Fruit fly (Drosophila melanogaster) whole organism, embryonic: ENCODE data around the gene grim.
A peak's percentile ranks its signal among the peaks of the same experiment; 100 is the strongest.

ENCODE experiments used
- Bteb2 ChIP-seq: fragments of 200-800 bp; sonication (Bioruptor generic); optimal IDR thresholded peaks from 2 replicates; lab custom pipeline; 2016; ENCODE audit warnings: missing biosample characterization, missing genetic modification characterization
- CG10274 ChIP-seq: fragments of 200-800 bp; sonication (Bioruptor generic); optimal IDR thresholded peaks from 3 replicates; lab custom pipeline; 2017; ENCODE audit warnings: missing biosample characterization, mild to moderate bottlenecking, missing genetic modification characterization
- CG10462 ChIP-seq: fragments of 200-800 bp; sonication (Bioruptor generic); optimal IDR thresholded peaks from 2 replicates; lab custom pipeline; 2016; ENCODE audit warnings: missing biosample characterization, missing genetic modification characterization
- CG10959 ChIP-seq: fragments of 200-800 bp; sonication (Bioruptor generic); IDR thresholded peaks from 2 replicates; pipeline ENCODE4 v1.3.6; 2022; ENCODE audit warnings: missing biosample characterization, missing genetic modification characterization
- CG11093 ChIP-seq: fragments of 200-800 bp; sonication (Bioruptor generic); IDR thresholded peaks from 3 replicates; pipeline ENCODE4 v1.3.6; 2022; ENCODE audit warnings: missing biosample characterization, missing genetic modification characterization
- CG11504 ChIP-seq: fragments of 200-800 bp; sonication (Bioruptor generic); optimal IDR thresholded peaks from 3 replicates; lab custom pipeline; 2019; ENCODE audit warnings: missing biosample characterization, mild to moderate bottlenecking, missing genetic modification characterization, moderate library complexity
- CG1233 ChIP-seq: fragments of 200-800 bp; sonication (Bioruptor generic); optimal IDR thresholded peaks from 4 replicates; lab custom pipeline; 2018; ENCODE audit warnings: missing biosample characterization, mild to moderate bottlenecking, missing genetic modification characterization
- CG13296 ChIP-seq: fragments of 200-800 bp; sonication (Bioruptor generic); optimal IDR thresholded peaks from 3 replicates; lab custom pipeline; 2018; ENCODE audit warnings: missing biosample characterization, mild to moderate bottlenecking, missing genetic modification characterization
- CG13424 ChIP-seq: fragments of 200-800 bp; sonication (Bioruptor generic); optimal IDR thresholded peaks from 2 replicates; lab custom pipeline; 2019; ENCODE audit warnings: missing biosample characterization, mild to moderate bottlenecking, missing genetic modification characterization, moderate library complexity
- CG1647 ChIP-seq: fragments of 200-800 bp; sonication (Bioruptor generic); optimal IDR thresholded peaks from 3 replicates; lab custom pipeline; 2016; ENCODE audit warnings: missing biosample characterization, missing genetic modification characterization
- CG18011 ChIP-seq: fragments of 200-800 bp; sonication (Bioruptor generic); optimal IDR thresholded peaks from 2 replicates; lab custom pipeline; 2017; ENCODE audit warnings: missing biosample characterization, missing genetic modification characterization, mild to moderate bottlenecking, moderate library complexity, missing genotype
- CG18764 ChIP-seq: fragments of 200-800 bp; sonication (Bioruptor generic); optimal IDR thresholded peaks from 3 replicates; lab custom pipeline; 2016; ENCODE audit warnings: missing biosample characterization, missing genetic modification characterization
- CG2199 ChIP-seq: fragments of 200-800 bp; sonication (Bioruptor generic); IDR thresholded peaks from 3 replicates; pipeline ENCODE4 v1.3.6; 2022; ENCODE audit warnings: missing biosample characterization, missing genetic modification characterization
- CG30431 ChIP-seq: fragments of 200-800 bp; sonication (Bioruptor generic); optimal IDR thresholded peaks from 2 replicates; lab custom pipeline; 2017; ENCODE audit warnings: missing biosample characterization, missing genetic modification characterization
- CG3163 ChIP-seq: fragments of 200-800 bp; sonication (Bioruptor generic); optimal IDR thresholded peaks from 3 replicates; lab custom pipeline; 2016; ENCODE audit warnings: missing biosample characterization, missing genetic modification characterization
- CG33557 ChIP-seq: fragments of 200-800 bp; sonication (Bioruptor generic); optimal IDR thresholded peaks from 2 replicates; lab custom pipeline; 2019; ENCODE audit warnings: missing biosample characterization, mild to moderate bottlenecking, missing genetic modification characterization, moderate library complexity
- CG3847 ChIP-seq: fragments of 200-800 bp; sonication (Bioruptor generic); IDR thresholded peaks from 2 replicates; pipeline ENCODE4 v1.3.6; 2022; ENCODE audit warnings: missing biosample characterization, missing genetic modification characterization
- CG4360 ChIP-seq: fragments of 200-800 bp; sonication (Bioruptor generic); IDR thresholded peaks from 2 replicates; pipeline ENCODE4 v1.3.6; 2022; ENCODE audit warnings: missing biosample characterization, missing genetic modification characterization
- CG7786 ChIP-seq: fragments of 200-800 bp; sonication (Bioruptor generic); optimal IDR thresholded peaks from 2 replicates; lab custom pipeline; 2016; ENCODE audit warnings: missing biosample characterization, missing genetic modification characterization
- D ChIP-seq, 2 experiments: fragments of 200-800 bp in 1 of 2; fragments of >200 bp in 1 of 2; sonication (Bioruptor generic) in 1 of 2; optimal IDR thresholded peaks; 2 replicates in 1 of 2; 3 replicates in 1 of 2; lab custom pipeline; 2017; ENCODE audit warnings: mild to moderate bottlenecking in 1 of 2, missing biosample characterization in 1 of 2, missing genetic modification characterization in 1 of 2, missing genetic modification reagents in 1 of 2
- E2f1 ChIP-seq: fragments of 200-800 bp; sonication (Bioruptor generic); IDR thresholded peaks from 2 replicates; pipeline ENCODE4 v1.3.6; 2022; ENCODE audit warnings: missing biosample characterization, missing genetic modification characterization
- HLH3B ChIP-seq: fragments of 200-800 bp; sonication (Bioruptor generic); IDR thresholded peaks from 2 replicates; pipeline ENCODE4 v1.3.6; 2022; ENCODE audit warnings: missing biosample characterization, missing genetic modification characterization
- Hmr ChIP-seq: fragments of 200-800 bp; sonication (Bioruptor generic); optimal IDR thresholded peaks from 3 replicates; lab custom pipeline; 2017; ENCODE audit warnings: mild to moderate bottlenecking, missing biosample characterization, missing genetic modification reagents, missing genetic modification characterization
- Hr39 ChIP-seq: fragments of >200 bp; optimal IDR thresholded peaks from 2 replicates; lab custom pipeline; 2017
- Lim3 ChIP-seq: fragments of 200-800 bp; sonication (Bioruptor generic); IDR thresholded peaks from 2 replicates; pipeline ENCODE4 v1.3.6; 2022; ENCODE audit warnings: missing biosample characterization, missing genetic modification characterization
- MTF-1 ChIP-seq: fragments of 200-800 bp; sonication (Bioruptor generic); optimal IDR thresholded peaks from 2 replicates; lab custom pipeline; 2018; ENCODE audit warnings: missing biosample characterization, mild to moderate bottlenecking, missing genetic modification characterization, borderline replicate concordance
- Meics ChIP-seq: fragments of 200-800 bp; sonication (Bioruptor generic); optimal IDR thresholded peaks from 2 replicates; lab custom pipeline; 2017; ENCODE audit warnings: missing biosample characterization, mild to moderate bottlenecking, missing genetic modification characterization
- NC2α ChIP-seq: fragments of 200-800 bp; sonication (Bioruptor generic); optimal IDR thresholded peaks from 2 replicates; lab custom pipeline; 2016; ENCODE audit warnings: missing biosample characterization, missing genetic modification characterization
- Oli ChIP-seq: fragments of 200-800 bp; sonication (Bioruptor generic); optimal IDR thresholded peaks from 2 replicates; lab custom pipeline; 2018; ENCODE audit warnings: missing biosample characterization, mild to moderate bottlenecking, missing genetic modification characterization, moderate library complexity
- Ptx1 ChIP-seq: fragments of 200-800 bp; sonication (Bioruptor generic); IDR thresholded peaks from 2 replicates; pipeline ENCODE4 v1.3.6; 2022; ENCODE audit warnings: missing biosample characterization, missing genetic modification characterization
- Stat92E ChIP-seq, 3 experiments: fragments of >200 bp in 2 of 3; fragments of 200-800 bp in 1 of 3; sonication (Bioruptor generic) in 1 of 3; optimal IDR thresholded peaks; 2 replicates each; lab custom pipeline; 2017 to 2019; ENCODE audit warnings: missing biosample characterization in 3 of 3, missing genetic modification characterization in 3 of 3, mild to moderate bottlenecking in 1 of 3, moderate library complexity in 1 of 3
- Tbp ChIP-seq: fragments of >200 bp; optimal IDR thresholded peaks from 2 replicates; lab custom pipeline; 2018; ENCODE audit warnings: missing biosample characterization, missing genetic modification characterization
- Trl ChIP-seq, 3 experiments: fragments of >200 bp in 2 of 3; fragments of 200-800 bp in 1 of 3; sonication (Bioruptor generic) in 1 of 3; optimal IDR thresholded peaks; 2 replicates in 1 of 3; 3 replicates in 2 of 3; lab custom pipeline; 2016 to 2017; ENCODE audit warnings: missing biosample characterization in 1 of 3, missing genetic modification characterization in 1 of 3
- ac ChIP-seq: fragments of 200-800 bp; sonication (Bioruptor generic); optimal IDR thresholded peaks from 3 replicates; lab custom pipeline; 2017; ENCODE audit warnings: missing biosample characterization, mild to moderate bottlenecking, missing genetic modification characterization
- bab2 ChIP-seq: fragments of 200-800 bp; sonication (Bioruptor generic); optimal IDR thresholded peaks from 2 replicates; lab custom pipeline; 2016; ENCODE audit warnings: missing biosample characterization, missing genetic modification characterization
- bowl ChIP-seq: fragments of 200-800 bp; sonication (Bioruptor generic); IDR thresholded peaks from 2 replicates; pipeline ENCODE4 v1.3.6; 2022; ENCODE audit warnings: missing biosample characterization, missing genetic modification characterization
- en ChIP-seq: fragments of 200-800 bp; sonication (Bioruptor generic); optimal IDR thresholded peaks from 2 replicates; lab custom pipeline; 2016; ENCODE audit warnings: missing biosample characterization, missing genetic modification characterization
- gcm ChIP-seq: fragments of 200-800 bp; sonication (Bioruptor generic); optimal IDR thresholded peaks from 2 replicates; lab custom pipeline; 2019; ENCODE audit warnings: missing biosample characterization, mild to moderate bottlenecking, missing genetic modification characterization, moderate library complexity
- gsb ChIP-seq: fragments of 200-800 bp; sonication (Bioruptor generic); IDR thresholded peaks from 2 replicates; pipeline ENCODE4 v1.3.6; 2022; ENCODE audit warnings: missing biosample characterization, missing genetic modification characterization
- hkb ChIP-seq, 2 experiments: fragments of 200-800 bp in 1 of 2; fragments of >200 bp in 1 of 2; sonication (Bioruptor generic) in 1 of 2; IDR thresholded peaks in 1 of 2; optimal IDR thresholded peaks in 1 of 2; 2 replicates each; pipeline versions ENCODE4 v1.3.6 to Lab custom; 2017 to 2022; ENCODE audit warnings: missing biosample characterization in 1 of 2, missing genetic modification characterization in 1 of 2
- ind ChIP-seq: fragments of 200-800 bp; sonication (Bioruptor generic); optimal IDR thresholded peaks from 3 replicates; lab custom pipeline; 2016; ENCODE audit warnings: missing biosample characterization, missing genetic modification characterization
- pb ChIP-seq: fragments of 200-800 bp; sonication (Bioruptor generic); optimal IDR thresholded peaks from 3 replicates; lab custom pipeline; 2016; ENCODE audit warnings: missing biosample characterization, missing genetic modification characterization
- peb ChIP-seq: fragments of 200-800 bp; sonication (Bioruptor generic); IDR thresholded peaks from 2 replicates; pipeline ENCODE4 v1.3.6; 2022; ENCODE audit warnings: missing biosample characterization, missing genetic modification characterization
- pnt ChIP-seq: fragments of 200-800 bp; sonication (Bioruptor generic); optimal IDR thresholded peaks from 3 replicates; lab custom pipeline; 2016; ENCODE audit warnings: missing biosample characterization, missing genetic modification characterization
- row ChIP-seq: fragments of 200-800 bp; sonication (Bioruptor generic); IDR thresholded peaks from 3 replicates; pipeline ENCODE4 v1.3.6; 2022; ENCODE audit warnings: missing biosample characterization, missing genetic modification characterization
- sqz ChIP-seq: fragments of 200-800 bp; sonication (Bioruptor generic); optimal IDR thresholded peaks from 3 replicates; lab custom pipeline; 2018; ENCODE audit warnings: missing biosample characterization, mild to moderate bottlenecking, missing genetic modification characterization
- stwl ChIP-seq: fragments of 200-800 bp; sonication (Bioruptor generic); optimal IDR thresholded peaks from 3 replicates; lab custom pipeline; 2018; ENCODE audit warnings: missing biosample characterization, mild to moderate bottlenecking, missing genetic modification characterization, moderate library complexity
- ttk ChIP-seq: fragments of 200-800 bp; sonication (Bioruptor generic); IDR thresholded peaks from 2 replicates; pipeline ENCODE4 v2.1.2; 2022; ENCODE audit warnings: missing biosample characterization, missing genetic modification characterization
- unpg ChIP-seq: fragments of 200-800 bp; sonication (Bioruptor generic); optimal IDR thresholded peaks from 3 replicates; lab custom pipeline; 2018; ENCODE audit warnings: missing biosample characterization, mild to moderate bottlenecking, missing genetic modification characterization, moderate library complexity
- zfh2 ChIP-seq: fragments of 200-800 bp; sonication (Bioruptor generic); optimal IDR thresholded peaks from 2 replicates; lab custom pipeline; 2016; ENCODE audit warnings: missing biosample characterization, missing genetic modification characterization

Gene grim

dm6 chr3L:18348664-18349063 is 44.4 kb upstream of the grim start (continued):
- peak; percentile 65 for TF ChIP-seq E2f1 (GFP tag; lab: Robert Waterston, UW)
- TF ChIP-seq Oli (tag; lab: Kevin White, UChicago), result peak; percentile 83
- no peak for TF ChIP-seq gsb
- peak; percentile 41; the same call in 1 of the 2 replicates for TF ChIP-seq CG4360 (GFP tag; lab: Robert Waterston, UW)
- peak; percentile 57 for TF ChIP-seq CG18764 (GFP tag; lab: Kevin White, UChicago)
- TF ChIP-seq Tbp, result no peak
- TF ChIP-seq row (GFP tag; lab: Robert Waterston, UW), result peak; percentile 76
- TF ChIP-seq CG2199 (GFP tag; lab: Robert Waterston, UW), result no peak
- no peak for TF ChIP-seq Trl (optimal IDR thresholded peaks at IDR 0.05; lab: Kevin White, UChicago)
- TF ChIP-seq Trl (GFP tag; optimal IDR thresholded peaks at IDR 0.05; lab: Kevin White, UChicago), result peak; percentile 57
- TF ChIP-seq ttk (GFP tag; lab: Robert Waterston, UW), result peak; percentile 34
- no peak for TF ChIP-seq en (GFP tag; lab: Kevin White, UChicago)
- no peak for TF ChIP-seq D (optimal IDR thresholded peaks at IDR 0.05; lab: Kevin White, UChicago)
- TF ChIP-seq D (GFP tag; optimal IDR thresholded peaks at IDR 0.05; lab: Kevin White, UChicago), result peak; percentile 90
- TF ChIP-seq CG3847 (GFP tag; lab: Robert Waterston, UW), result peak; percentile 37
- peak; percentile 83 for TF ChIP-seq ac (GFP tag; lab: Kevin White, UChicago)
- no peak for TF ChIP-seq Hr39 (lab: Kevin White, UChicago)
- TF ChIP-seq CG33557 (GFP tag; lab: Kevin White, UChicago), result peak; percentile 90
- TF ChIP-seq CG10959 (GFP tag; lab: Robert Waterston, UW), result peak; percentile 84
- TF ChIP-seq NC2α, result no peak
- TF ChIP-seq Meics (GFP tag; lab: Kevin White, UChicago), result peak; percentile 43
- no peak for TF ChIP-seq Lim3 (GFP tag; lab: Robert Waterston, UW)
- TF ChIP-seq sqz (GFP tag; lab: Kevin White, UChicago), result peak; percentile 77
- peak; percentile 75 for TF ChIP-seq CG11093
- peak; percentile 81 for TF ChIP-seq CG11504
- peak; percentile 64 for TF ChIP-seq stwl (tag; lab: Kevin White, UChicago)
- TF ChIP-seq CG18011, result no peak
- TF ChIP-seq CG13296, result peak; percentile 18
- peak; percentile 22 for TF ChIP-seq CG7786
- TF ChIP-seq gcm (GFP tag; lab: Kevin White, UChicago), result peak; percentile 66
- peak; percentile 4 for TF ChIP-seq CG1647 (GFP tag; lab: Kevin White, UChicago)
- TF ChIP-seq pnt (GFP tag; lab: Kevin White, UChicago), result peak; percentile 48
- TF ChIP-seq CG13424 (tag; lab: Kevin White, UChicago), result peak; percentile 76
- TF ChIP-seq unpg (GFP tag; lab: Kevin White, UChicago), result peak; percentile 81
- no peak for TF ChIP-seq Bteb2
- TF ChIP-seq Stat92E (GFP tag; optimal IDR thresholded peaks at IDR 0.05; lab: Kevin White, UChicago), result no peak
- TF ChIP-seq MTF-1 (GFP tag; lab: Kevin White, UChicago), result peak; percentile 39
- peak; percentile 78 for TF ChIP-seq CG30431 (GFP tag; lab: Kevin White, UChicago)
- peak; percentile 38 for TF ChIP-seq ind (GFP tag; lab: Kevin White, UChicago)
- no peak for TF ChIP-seq bowl (GFP tag; lab: Robert Waterston, UW)
- peak; percentile 55 for TF ChIP-seq HLH3B (GFP tag; lab: Robert Waterston, UW)
- peak; percentile 72 for TF ChIP-seq Ptx1 (GFP tag; lab: Robert Waterston, UW)
- TF ChIP-seq Hmr (GFP tag; lab: Kevin White, UChicago), result peak; percentile 52
- no peak for TF ChIP-seq CG3163 (GFP tag; lab: Kevin White, UChicago)
- no peak for TF ChIP-seq hkb (optimal IDR thresholded peaks at IDR 0.05; lab: Kevin White, UChicago)
- peak; percentile 77 for TF ChIP-seq hkb (GFP tag; IDR thresholded peaks at IDR 0.05; lab: Robert Waterston, UW)
- no peak for TF ChIP-seq pb (GFP tag; lab: Kevin White, UChicago)
- peak; percentile 43 for TF ChIP-seq bab2
- peak; percentile 76 for TF ChIP-seq CG1233 (GFP tag; lab: Kevin White, UChicago)
- no peak for TF ChIP-seq peb
- no peak for TF ChIP-seq CG10274 (GFP tag; lab: Kevin White, UChicago)
- no peak for TF ChIP-seq zfh2 (GFP tag; lab: Kevin White, UChicago)
- peak; percentile 76 for TF ChIP-seq CG10462 (GFP tag; lab: Kevin White, UChicago)
